Fruit fly (Drosophila melanogaster): ENCODE measurements around the gene Ref1.

DNA sequence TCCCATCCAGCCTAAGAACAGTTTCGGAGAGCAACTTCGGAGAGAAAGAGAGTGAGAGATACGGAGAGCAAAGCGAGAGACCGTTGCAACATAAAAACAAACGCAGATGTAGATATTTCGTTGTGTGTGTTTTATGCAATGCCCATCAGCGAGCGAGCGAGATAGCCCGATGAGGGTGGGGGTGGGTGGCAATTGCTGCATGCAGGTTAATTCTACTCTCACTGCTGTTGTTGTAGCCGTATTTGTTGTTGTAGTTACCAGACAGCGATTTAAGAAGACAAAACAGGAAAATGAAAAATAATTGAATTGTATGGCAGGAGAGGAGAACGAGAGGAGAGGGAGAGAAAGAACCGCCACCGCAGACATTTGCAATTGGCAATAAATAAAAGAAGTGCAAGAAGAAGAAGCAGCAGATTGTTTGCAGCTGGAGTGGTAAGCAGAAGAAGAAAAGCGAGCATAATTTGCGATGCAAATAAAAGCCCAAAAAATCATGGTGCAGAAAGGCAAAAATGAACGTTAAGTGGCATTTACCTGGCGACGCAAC is 29.6 kb upstream of the Ref1 start:
- TF ChIP-seq h (optimal IDR thresholded peaks at IDR 0.05) (no peak), psq (GFP tag; optimal IDR thresholded peaks at IDR 0.05) (no peak), CG2678 (tag; optimal IDR thresholded peaks at IDR 0.05) (no peak), Hr78 (GFP tag; optimal IDR thresholded peaks at IDR 0.05) (no peak), CG32772 (GFP tag; IDR thresholded peaks at IDR 0.05) (no peak), Hr3 (GFP tag; optimal IDR thresholded peaks at IDR 0.05) (no peak), pan (optimal IDR thresholded peaks at IDR 0.05) (no peak), pan (GFP tag; optimal IDR thresholded peaks at IDR 0.05 in 1 of 2, IDR thresholded peaks at IDR 0.05 in 1 of 2) (no peak), B-H1 (GFP tag; IDR thresholded peaks at IDR 0.05) (no peak), tgo (GFP tag; IDR thresholded peaks at IDR 0.05) (no peak), Gug (GFP tag; IDR thresholded peaks at IDR 0.05) (no peak)

Measured in whole organism, embryonic.